Fruit fly (Drosophila melanogaster) S2 (cell line): ENCODE data around the gene CG42688.

Source experiments
- CG8478 ChIP-seq: fragments of >200 bp; optimal IDR thresholded peaks from 2 replicates; lab custom pipeline; 2018
- CTCF ChIP-seq, 2 experiments: fragments of >200 bp; optimal IDR thresholded peaks; 2 replicates each; lab custom pipeline; 2018

CG42688 gene

dm6 chr2L:19182710-19183109 lies at the start of gene CG42688:
CG42688 (minus strand) TSS chr2L:19182810.
- no peak for TF ChIP-seq CG8478 (lab: Kevin White, UChicago)
- no peak for TF ChIP-seq CTCF (optimal IDR thresholded peaks at IDR 0.05; lab: Kevin White, UChicago)

DNA sequence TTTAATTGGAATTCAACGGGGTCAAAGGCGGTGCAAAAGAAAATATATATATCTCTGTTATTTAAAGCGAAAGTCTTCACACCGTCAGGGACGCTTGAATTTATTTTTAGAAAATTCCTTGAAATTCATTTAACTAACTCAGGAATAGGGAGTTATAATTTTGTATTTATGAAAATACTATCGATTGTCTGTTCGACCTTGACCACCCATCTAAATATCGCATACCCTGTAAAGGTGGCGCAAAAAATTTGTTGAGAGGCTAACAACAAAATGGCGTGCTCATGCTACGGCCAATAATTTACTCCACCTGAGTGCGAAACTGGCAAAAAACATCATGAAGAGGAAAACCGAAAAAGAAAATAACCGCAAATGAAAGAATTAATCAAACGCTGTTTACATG lies 47.9 kb upstream of the CG42688 start:
- TF ChIP-seq CTCF (optimal IDR thresholded peaks at IDR 0.05; lab: Kevin White, UChicago) (no peak), CG8478 (lab: Kevin White, UChicago) (no peak)

DNA sequence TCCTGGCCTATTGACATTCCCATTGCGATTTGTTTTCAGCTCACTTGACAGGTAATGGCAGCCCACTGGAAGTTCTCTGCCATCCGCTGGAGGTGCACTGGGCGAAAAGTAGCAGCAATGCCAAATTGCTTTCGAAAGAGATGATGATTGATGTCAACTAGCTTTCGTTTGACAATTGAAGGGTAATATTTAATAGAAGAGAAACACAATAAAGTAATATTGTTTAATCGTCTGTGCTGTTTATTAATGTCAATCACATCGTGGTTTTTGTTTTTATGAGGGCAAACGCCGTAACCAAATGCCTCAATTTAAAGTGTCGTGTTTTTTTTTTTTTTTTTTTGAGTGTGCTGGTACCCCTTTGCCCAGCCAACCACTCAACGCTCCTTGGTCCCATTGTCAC lies 46.4 kb upstream of the CG42688 start:
- TF ChIP-seq CTCF (optimal IDR thresholded peaks at IDR 0.05; lab: Kevin White, UChicago), result no peak
- no peak for TF ChIP-seq CG8478 (lab: Kevin White, UChicago)

- no peak for TF ChIP-seq CG8478 (lab: Kevin White, UChicago)
- TF ChIP-seq CTCF (optimal IDR thresholded peaks at IDR 0.05; lab: Kevin White, UChicago), result no peak
Measured at dm6 chr2L:19227656-19228055, 45.0 kb upstream of the CG42688 start.

- no peak for TF ChIP-seq CTCF (optimal IDR thresholded peaks at IDR 0.05; lab: Kevin White, UChicago)
- no peak for TF ChIP-seq CG8478 (lab: Kevin White, UChicago)
Measured at dm6 chr2L:19225984-19226914, 43.6 kb upstream of the CG42688 start.

dm6 chr2L:19222311-19222710 lies 39.7 kb upstream of the CG42688 start:
- TF ChIP-seq CTCF (optimal IDR thresholded peaks at IDR 0.05; lab: Kevin White, UChicago), result no peak
- no peak for TF ChIP-seq CG8478 (lab: Kevin White, UChicago)

DNA sequence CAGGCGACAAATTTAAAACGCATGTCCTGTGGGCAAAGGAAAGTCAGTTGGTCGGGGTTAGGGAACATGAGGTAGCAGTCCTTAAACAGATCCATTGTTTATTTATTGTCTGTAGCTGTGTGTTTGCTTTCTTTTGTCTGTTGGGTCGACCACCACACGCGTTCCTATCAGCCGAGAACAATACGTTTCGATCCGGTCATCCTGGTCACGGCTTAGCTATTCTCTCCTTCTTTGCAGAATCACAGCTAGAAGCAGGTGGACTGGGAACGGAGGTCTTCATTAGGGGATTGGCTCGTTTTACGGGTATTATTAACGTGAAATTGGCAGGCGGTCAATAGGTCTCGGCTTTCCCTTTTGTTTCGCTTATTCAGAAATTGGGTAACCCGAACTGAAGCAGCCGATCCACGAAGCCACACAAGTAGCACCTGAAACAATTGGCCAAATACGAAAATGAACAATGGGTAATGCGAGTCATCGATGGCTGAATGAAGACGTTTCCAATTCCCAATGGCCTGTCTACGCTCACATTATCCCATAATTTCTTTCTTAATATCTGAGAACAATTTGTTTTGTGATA lies 37.5 kb upstream of the CG42688 start:
- TF ChIP-seq CG8478 (lab: Kevin White, UChicago) (no peak), CTCF (optimal IDR thresholded peaks at IDR 0.05; lab: Kevin White, UChicago) (no peak)

DNA sequence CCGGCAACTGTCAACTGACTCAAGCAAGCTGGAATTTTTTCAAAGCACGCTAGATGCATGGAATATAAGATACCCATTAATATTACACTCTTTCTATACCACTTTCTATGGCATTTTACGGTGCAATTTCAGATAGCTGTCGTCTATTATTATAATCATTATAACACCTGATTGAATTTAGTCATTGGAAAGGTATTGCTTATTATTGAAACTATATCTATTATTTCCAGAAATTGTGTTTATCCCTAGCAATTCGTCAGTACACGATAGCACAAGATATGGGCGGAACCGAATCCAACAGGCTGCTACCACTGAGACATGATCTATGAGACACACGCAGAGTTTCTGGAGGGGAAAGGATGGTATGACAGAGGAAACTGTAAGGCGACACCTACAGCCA lies 36.9 kb upstream of the CG42688 start:
- TF ChIP-seq CTCF (optimal IDR thresholded peaks at IDR 0.05; lab: Kevin White, UChicago), result no peak
- TF ChIP-seq CG8478 (lab: Kevin White, UChicago), result no peak

- TF ChIP-seq CG8478 (lab: Kevin White, UChicago) (no peak), CTCF (optimal IDR thresholded peaks at IDR 0.05; lab: Kevin White, UChicago) (no peak)
Measured at dm6 chr2L:19217933-19218332, 35.3 kb upstream of the CG42688 start.

DNA sequence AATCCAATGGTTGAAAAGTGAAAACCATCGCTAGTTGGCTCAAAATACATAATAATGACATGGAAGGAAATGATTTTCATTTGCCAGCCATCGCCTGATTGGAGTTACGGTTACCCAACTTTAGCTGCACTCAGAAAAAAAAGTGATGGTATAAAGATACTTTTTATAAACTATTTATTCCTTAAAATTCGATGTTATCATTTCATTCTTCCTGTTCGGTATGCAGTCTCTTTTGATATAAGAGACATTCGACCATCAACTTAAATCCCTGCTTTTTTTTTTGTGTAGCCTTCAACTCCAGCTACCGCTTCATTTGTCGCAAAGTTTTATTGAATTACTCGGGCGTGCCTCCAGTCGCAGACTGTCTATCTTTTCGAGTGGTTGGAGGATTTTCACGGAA lies 29.8 kb upstream of the CG42688 start:
- TF ChIP-seq CTCF (optimal IDR thresholded peaks at IDR 0.05; lab: Kevin White, UChicago), result no peak
- TF ChIP-seq CG8478 (lab: Kevin White, UChicago), result no peak

dm6 chr2L:19208874-19209273 lies 26.3 kb upstream of the CG42688 start:
- TF ChIP-seq CG8478 (lab: Kevin White, UChicago), result no peak
- TF ChIP-seq CTCF (optimal IDR thresholded peaks at IDR 0.05; lab: Kevin White, UChicago), result no peak

dm6 chr2L:19204546-19204945 lies 21.9 kb upstream of the CG42688 start:
- TF ChIP-seq CG8478 (lab: Kevin White, UChicago) (no peak), CTCF (optimal IDR thresholded peaks at IDR 0.05; lab: Kevin White, UChicago) (no peak)

DNA sequence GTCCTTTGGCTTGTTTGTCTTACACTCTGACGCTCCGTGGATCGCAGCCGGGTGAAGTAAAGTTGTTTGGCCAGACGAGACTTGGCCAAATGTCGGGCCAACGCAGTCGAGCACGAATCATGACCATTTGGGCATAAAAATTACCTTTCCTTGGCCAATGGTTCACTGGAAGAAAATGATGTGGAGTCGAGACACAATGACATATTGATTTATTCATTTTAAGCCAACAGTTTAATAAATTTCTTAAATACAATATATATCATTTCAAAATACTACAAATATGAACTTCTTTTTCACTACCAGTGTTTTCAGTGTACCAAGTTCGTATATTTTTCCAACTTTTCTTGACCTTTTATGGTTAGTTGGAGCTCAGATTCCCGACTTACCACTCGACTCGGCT lies 19.2 kb upstream of the CG42688 start:
- TF ChIP-seq CTCF (optimal IDR thresholded peaks at IDR 0.05; lab: Kevin White, UChicago), result no peak
- TF ChIP-seq CG8478 (lab: Kevin White, UChicago), result no peak

- no peak for TF ChIP-seq CTCF (optimal IDR thresholded peaks at IDR 0.05; lab: Kevin White, UChicago)
- no peak for TF ChIP-seq CG8478 (lab: Kevin White, UChicago)
Measured at dm6 chr2L:19200211-19200610, 17.6 kb upstream of the CG42688 start.

- TF ChIP-seq CTCF (optimal IDR thresholded peaks at IDR 0.05; lab: Kevin White, UChicago) (no peak), CG8478 (lab: Kevin White, UChicago) (no peak)
Measured at dm6 chr2L:19198402-19198801, 15.8 kb upstream of the CG42688 start.
